Worm (Caenorhabditis elegans): ENCODE data around the gene ZK354.6.
"Not testable (repeated sequence)": the region's sequence is repeated elsewhere in the genome, so short reads cannot be mapped to it uniquely, and the experiment has no call there.

ZK354.6 gene

DNA sequence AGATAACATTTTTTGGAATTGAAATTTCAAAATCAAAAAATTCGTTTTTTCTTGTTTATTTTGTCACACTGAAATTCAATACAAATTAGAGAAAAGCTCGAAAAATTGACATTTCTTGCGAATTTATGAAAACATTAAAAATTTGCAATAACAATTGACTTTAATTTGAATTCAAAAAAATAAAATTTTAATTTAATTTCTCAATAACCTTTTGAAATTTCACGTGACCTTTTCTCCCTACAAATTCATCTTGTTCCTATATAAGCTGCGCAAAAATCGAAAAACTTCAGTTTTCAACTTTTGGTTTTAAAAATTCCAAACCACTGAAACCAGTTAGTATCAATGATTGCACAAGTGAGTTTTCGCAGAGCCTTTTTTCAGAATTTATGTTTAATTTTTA, 28.5 kb downstream of the ZK354.6 start, which contains the start of gene F36H12.4:
F36H12.4 (plus strand) TSS at position 301 of the 400 bp plus-strand sequence.
- no peak for TF ChIP-seq che-1 (tag; optimal IDR thresholded peaks at IDR 0.05)
- no peak for TF ChIP-seq hlh-6 (tag; optimal IDR thresholded peaks at IDR 0.05)
- no peak for TF ChIP-seq sox-4 (tag; optimal IDR thresholded peaks at IDR 0.05)
- no peak for TF ChIP-seq tbx-2 (tag; optimal IDR thresholded peaks at IDR 0.05)
- TF ChIP-seq ama-1 (optimal IDR thresholded peaks at IDR 0.05) = no peak
- TF ChIP-seq C08G9.2 (tag; optimal IDR thresholded peaks at IDR 0.05) = no peak
- TF ChIP-seq hlh-13 (GFP tag; optimal IDR thresholded peaks at IDR 0.05) = no peak
- no peak for TF ChIP-seq ztf-16 (tag; optimal IDR thresholded peaks at IDR 0.05)
- TF ChIP-seq npax-4 (tag; optimal IDR thresholded peaks at IDR 0.05) = no peak
- no peak for TF ChIP-seq K02D7.2 (tag; optimal IDR thresholded peaks at IDR 0.05)
- TF ChIP-seq tbx-7 (tag; optimal IDR thresholded peaks at IDR 0.05) = no peak

DNA sequence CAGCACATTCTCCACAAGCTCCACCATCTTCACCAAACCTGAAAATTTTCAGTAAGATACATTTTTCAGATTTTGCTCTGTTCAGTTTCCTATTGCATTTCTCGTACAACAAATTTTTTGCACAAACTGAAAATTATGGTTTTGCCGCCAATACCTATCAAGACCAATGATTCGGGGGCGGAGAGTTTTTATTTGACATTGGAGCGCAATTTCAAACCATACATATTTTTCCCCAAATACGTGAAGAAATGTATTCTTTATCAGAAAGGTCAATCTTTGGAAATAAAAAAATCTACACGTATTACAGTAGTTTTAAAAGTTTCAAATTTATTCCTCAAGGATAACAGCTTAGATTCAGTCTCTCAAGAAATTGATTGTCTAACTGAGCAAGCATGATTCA, 30.9 kb downstream of the ZK354.6 start, which contains the start of gene F36H12.5:
F36H12.5 (plus strand) TSS at position 301 of the 400 bp plus-strand sequence.
- TF ChIP-seq ahr-1 (tag; optimal IDR thresholded peaks at IDR 0.05) (no peak), ceh-22 (tag; optimal IDR thresholded peaks at IDR 0.05) (no peak), pha-2 (tag; optimal IDR thresholded peaks at IDR 0.05) (no peak), elt-2 (tag; optimal IDR thresholded peaks at IDR 0.05) (no peak), hlh-13 (GFP tag; optimal IDR thresholded peaks at IDR 0.05) (no peak), odd-2 (tag; optimal IDR thresholded peaks at IDR 0.05) (no peak), ceh-30 (tag; optimal IDR thresholded peaks at IDR 0.05) (no peak), ceh-34 (tag; optimal IDR thresholded peaks at IDR 0.05) (no peak), npax-4 (tag; optimal IDR thresholded peaks at IDR 0.05) (no peak), ceh-45 (GFP tag; IDR thresholded peaks at IDR 0.05) (no peak), tbx-7 (tag; optimal IDR thresholded peaks at IDR 0.05) (no peak), fax-1 (tag; optimal IDR thresholded peaks at IDR 0.05) (no peak), hlh-30 (tag; optimal IDR thresholded peaks at IDR 0.05; ENCODE audit: insufficient read depth) (no peak), unc-3 (GFP tag; conservative IDR thresholded peaks at IDR 0.05) (no peak), unc-3 (tag; optimal IDR thresholded peaks at IDR 0.05) (no peak), lin-11 (tag; optimal IDR thresholded peaks at IDR 0.05) (no peak), rnt-1 (tag; optimal IDR thresholded peaks at IDR 0.05) (no peak), pat-9 (tag; optimal IDR thresholded peaks at IDR 0.05) (no peak), K02D7.2 (tag; optimal IDR thresholded peaks at IDR 0.05) (no peak)

DNA sequence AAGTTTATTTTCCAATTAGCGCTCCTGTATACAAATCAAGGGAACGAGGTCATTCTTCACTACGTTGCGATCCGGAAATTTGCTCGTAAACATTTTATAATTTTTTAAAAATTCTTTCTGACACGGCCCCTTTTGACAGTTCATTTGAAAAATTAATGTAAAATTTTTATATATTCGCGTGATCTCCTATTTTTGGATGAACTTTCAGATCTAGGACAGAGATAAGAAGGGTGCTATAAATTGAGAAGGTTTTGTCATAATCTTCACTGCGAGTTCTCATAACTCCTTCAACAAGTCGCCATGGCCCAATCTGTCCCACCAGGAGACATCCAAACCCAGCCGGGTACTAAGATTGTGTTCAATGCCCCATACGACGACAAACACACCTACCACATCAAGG, 37.0 kb downstream of the ZK354.6 start, which contains the start of gene msp-19:
msp-19 (plus strand) TSS at position 301 of the 400 bp plus-strand sequence.
- TF ChIP-seq dmd-4 (tag; optimal IDR thresholded peaks at IDR 0.05; ENCODE audit: borderline replicate concordance); lim-6 (tag; optimal IDR thresholded peaks at IDR 0.05); pqm-1 (tag; optimal IDR thresholded peaks at IDR 0.05): not testable (repeated sequence)

DNA sequence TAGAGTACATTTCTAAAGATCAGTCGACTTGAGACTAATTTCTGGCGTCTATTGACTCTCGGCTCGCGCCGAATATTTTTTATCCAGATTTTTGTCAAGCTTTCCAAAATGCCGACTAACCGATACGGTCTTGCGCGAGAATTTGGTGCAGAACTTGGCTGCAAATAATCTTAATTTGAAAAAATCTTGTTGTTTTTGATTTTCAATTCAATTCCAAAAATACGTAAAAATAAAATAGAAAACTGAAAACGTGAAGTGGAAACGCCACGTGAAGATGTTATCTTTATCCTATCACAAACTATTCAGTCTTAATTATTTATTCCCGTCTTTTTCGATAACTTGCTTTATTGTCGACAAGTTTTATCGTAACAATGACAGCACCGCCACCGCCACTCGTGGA, 39.0 kb downstream of the ZK354.6 start, which contains the start of gene ttbk-2.1:
ttbk-2.1 (plus strand) TSS at position 301 of the 400 bp plus-strand sequence.
- TF ChIP-seq hlh-8, unc-86, ceh-22 (tag; optimal IDR thresholded peaks at IDR 0.05): not testable (repeated sequence)

DNA sequence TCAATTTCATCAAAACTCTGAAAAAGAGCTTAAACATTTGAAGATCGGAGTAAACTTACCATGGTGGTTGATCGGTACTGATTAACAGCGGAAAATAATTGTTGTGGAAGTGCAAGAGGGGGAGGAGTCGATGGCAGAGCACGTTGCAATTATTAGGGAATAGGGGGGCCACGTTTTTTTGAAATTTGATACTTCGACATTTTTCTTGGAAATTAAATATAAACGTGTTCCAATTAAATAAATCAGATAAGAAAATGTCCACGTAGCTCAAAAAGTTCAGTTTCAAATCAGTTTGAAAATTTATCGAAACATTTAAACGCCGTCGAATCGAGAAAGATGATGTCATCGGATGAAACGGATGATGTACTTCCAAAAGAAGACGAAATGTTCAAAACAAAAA, 40.6 kb downstream of the ZK354.6 start, which contains the start of gene F36H12.9:
F36H12.9 (plus strand) TSS at position 301 of the 400 bp plus-strand sequence.
- not testable (repeated sequence) for TF ChIP-seq ahr-1, dve-1, fkh-6 (tag; optimal IDR thresholded peaks at IDR 0.05)

DNA sequence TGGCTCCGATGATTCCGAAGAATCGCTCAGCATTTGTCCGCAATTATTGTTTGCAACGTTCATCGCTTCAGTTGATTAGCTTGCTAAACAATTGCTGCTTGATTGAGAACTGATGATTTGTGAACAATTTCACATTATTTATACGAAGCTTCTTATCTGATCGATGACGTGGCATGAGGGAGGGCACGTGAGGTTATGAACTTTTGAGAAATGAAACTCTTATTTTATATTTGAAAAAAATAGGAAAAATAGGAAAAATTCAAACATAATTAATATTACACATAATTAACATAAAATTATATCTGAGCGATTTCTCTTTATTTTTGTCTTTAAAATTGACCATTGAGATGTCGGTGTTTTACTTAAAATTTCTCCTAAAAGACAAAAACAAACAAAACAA, 42.7 kb downstream of the ZK354.6 start, which contains the start of gene F36H12.10:
F36H12.10 (minus strand) TSS at position 101 of the 400 bp plus-strand sequence.
- TF ChIP-seq T23F11.4 (GFP tag; optimal IDR thresholded peaks at IDR 0.05); sox-2 (GFP tag; IDR thresholded peaks at IDR 0.05); dve-1 (tag; optimal IDR thresholded peaks at IDR 0.05): not testable (repeated sequence)
